Worm (Caenorhabditis elegans): ENCODE results near the gene T23F11.2.

Gene T23F11.2

DNA sequence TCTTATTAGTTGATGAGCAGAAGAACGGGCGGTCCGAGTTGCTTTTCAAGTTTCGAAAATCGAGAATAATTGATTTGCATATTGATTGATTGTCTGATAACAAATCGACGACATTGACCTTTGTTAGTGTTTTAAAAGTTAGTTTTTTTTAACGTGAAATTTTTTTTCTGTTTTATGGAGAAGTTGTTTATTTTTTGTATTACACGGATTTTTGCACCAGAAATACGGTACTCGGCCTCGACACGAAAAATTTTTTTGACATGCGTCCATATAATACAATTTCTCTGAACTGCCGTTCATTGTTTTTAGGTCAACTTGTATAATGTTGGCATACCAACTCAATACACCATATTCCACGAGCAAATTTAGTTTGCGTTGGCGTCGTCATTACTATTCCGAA is at the start of gene T23F11.2:
Gene T23F11.2, minus strand, starts transcription at position 101 of the 400 bp plus-strand sequence.
- no peak for TF ChIP-seq flt-1 (GFP tag; IDR thresholded peaks at IDR 0.05)
- no peak for TF ChIP-seq cog-1 (tag; optimal IDR thresholded peaks at IDR 0.05)
- TF ChIP-seq tab-1 (GFP tag; IDR thresholded peaks at IDR 0.05): no peak
- TF ChIP-seq med-1 (GFP tag; optimal IDR thresholded peaks at IDR 0.05; ENCODE audit: insufficient read depth): no peak
- no peak for TF ChIP-seq ztf-23 (GFP tag; IDR thresholded peaks at IDR 0.05)
- TF ChIP-seq T22C8.4 (GFP tag; IDR thresholded peaks at IDR 0.05): no peak
- TF ChIP-seq klf-2 (GFP tag; conservative IDR thresholded peaks at IDR 0.05): no peak
- no peak for TF ChIP-seq ref-1 (GFP tag; conservative IDR thresholded peaks at IDR 0.05)
- TF ChIP-seq ztf-29 (GFP tag; IDR thresholded peaks at IDR 0.05): no peak

ce11 chrIII:4703932-4704454 is 48.7 kb upstream of the T23F11.2 start, which contains the start of the genes clp-2 and mrpl-16:
TSS of gene clp-2 (minus strand) at chrIII:4704025.
TSS of gene mrpl-16 (plus strand) at chrIII:4704404.
- TF ChIP-seq cog-1 (tag; optimal IDR thresholded peaks at IDR 0.05) (no peak), flt-1 (GFP tag; IDR thresholded peaks at IDR 0.05) (no peak), med-1 (GFP tag; optimal IDR thresholded peaks at IDR 0.05; ENCODE audit: insufficient read depth) (no peak), T22C8.4 (GFP tag; IDR thresholded peaks at IDR 0.05) (no peak), ztf-23 (GFP tag; IDR thresholded peaks at IDR 0.05) (no peak)

DNA sequence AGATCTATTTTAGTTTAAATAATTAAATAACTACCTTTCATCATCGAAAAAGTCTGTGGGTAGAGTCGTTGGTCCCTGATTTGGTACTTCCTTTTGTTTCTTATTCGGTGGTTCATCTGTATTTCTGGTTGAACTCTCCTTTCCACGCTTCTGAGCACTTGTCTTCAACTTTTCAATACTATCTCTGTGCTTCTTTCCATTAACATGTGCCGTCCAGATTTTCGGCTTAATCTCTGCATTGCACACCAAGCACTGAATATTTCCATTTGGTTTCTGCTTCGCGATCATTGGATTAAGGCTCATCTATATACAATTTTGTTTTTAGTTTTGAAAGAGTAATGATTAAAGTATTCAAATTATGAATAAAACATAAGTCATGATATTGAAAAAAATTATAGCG is 44.6 kb upstream of the T23F11.2 start, which contains the start of gene sel-13:
Gene sel-13, minus strand, starts transcription at position 303 of the 400 bp plus-strand sequence.
- no peak for TF ChIP-seq med-1 (GFP tag; optimal IDR thresholded peaks at IDR 0.05; ENCODE audit: insufficient read depth)
- no peak for TF ChIP-seq klf-2 (GFP tag; conservative IDR thresholded peaks at IDR 0.05)
- no peak for TF ChIP-seq ztf-29 (GFP tag; IDR thresholded peaks at IDR 0.05)
- no peak for TF ChIP-seq T22C8.4 (GFP tag; IDR thresholded peaks at IDR 0.05)
- TF ChIP-seq tab-1 (GFP tag; IDR thresholded peaks at IDR 0.05): no peak

ce11 chrIII:4697819-4698218 is 42.5 kb upstream of the T23F11.2 start, which contains the start of gene dnj-18:
TSS of gene dnj-18 (plus strand) at chrIII:4698119.
- no peak for TF ChIP-seq cog-1 (tag; optimal IDR thresholded peaks at IDR 0.05)
- no peak for TF ChIP-seq tab-1 (GFP tag; IDR thresholded peaks at IDR 0.05)
- no peak for TF ChIP-seq flt-1 (GFP tag; IDR thresholded peaks at IDR 0.05)

DNA sequence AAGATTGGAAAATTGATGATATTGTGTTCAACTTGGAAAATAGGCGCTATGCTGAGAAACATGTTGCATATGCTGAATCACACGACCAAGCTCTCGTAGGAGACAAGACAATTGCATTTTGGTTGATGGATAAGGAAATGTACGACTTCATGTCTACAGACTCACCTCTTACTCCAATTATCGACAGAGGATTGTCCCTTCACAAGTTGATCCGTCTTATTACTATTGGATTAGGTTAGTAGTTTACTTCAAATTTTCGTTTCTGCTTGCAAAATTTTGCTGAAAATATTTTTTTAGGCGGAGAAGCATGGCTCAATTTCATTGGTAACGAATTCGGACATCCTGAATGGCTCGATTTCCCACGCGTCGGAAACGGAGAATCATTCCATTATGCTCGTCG is 41.6 kb upstream of the T23F11.2 start:
- TF ChIP-seq ztf-29 (GFP tag; IDR thresholded peaks at IDR 0.05) (no peak), cog-1 (tag; optimal IDR thresholded peaks at IDR 0.05) (no peak), tab-1 (GFP tag; IDR thresholded peaks at IDR 0.05) (no peak), klf-2 (GFP tag; conservative IDR thresholded peaks at IDR 0.05) (no peak), T22C8.4 (GFP tag; IDR thresholded peaks at IDR 0.05) (no peak), flt-1 (GFP tag; IDR thresholded peaks at IDR 0.05) (no peak), ref-1 (GFP tag; conservative IDR thresholded peaks at IDR 0.05) (no peak), med-1 (GFP tag; optimal IDR thresholded peaks at IDR 0.05; ENCODE audit: insufficient read depth) (no peak), ztf-23 (GFP tag; IDR thresholded peaks at IDR 0.05) (no peak)

- no peak for TF ChIP-seq T22C8.4 (GFP tag; IDR thresholded peaks at IDR 0.05)
- no peak for TF ChIP-seq flt-1 (GFP tag; IDR thresholded peaks at IDR 0.05)
- TF ChIP-seq ref-1 (GFP tag; conservative IDR thresholded peaks at IDR 0.05): no peak
- no peak for TF ChIP-seq cog-1 (tag; optimal IDR thresholded peaks at IDR 0.05)
- no peak for TF ChIP-seq ztf-29 (GFP tag; IDR thresholded peaks at IDR 0.05)
- TF ChIP-seq tab-1 (GFP tag; IDR thresholded peaks at IDR 0.05): no peak
- TF ChIP-seq klf-2 (GFP tag; conservative IDR thresholded peaks at IDR 0.05): no peak
- no peak for TF ChIP-seq ztf-23 (GFP tag; IDR thresholded peaks at IDR 0.05)
- no peak for TF ChIP-seq med-1 (GFP tag; optimal IDR thresholded peaks at IDR 0.05; ENCODE audit: insufficient read depth)
Measured at ce11 chrIII:4695057-4695456, 39.8 kb upstream of the T23F11.2 start, which contains the start of gene T04A8.7. TSS of gene T04A8.7 (plus strand) at chrIII:4695357.

ce11 chrIII:4693695-4694094 is 38.4 kb upstream of the T23F11.2 start, which contains the start of gene T04A8.8:
TSS of gene T04A8.8 (plus strand) at chrIII:4693995.
- TF ChIP-seq flt-1 (GFP tag; IDR thresholded peaks at IDR 0.05) (no peak), ztf-23 (GFP tag; IDR thresholded peaks at IDR 0.05) (no peak), T22C8.4 (GFP tag; IDR thresholded peaks at IDR 0.05) (no peak), cog-1 (tag; optimal IDR thresholded peaks at IDR 0.05) (no peak), med-1 (GFP tag; optimal IDR thresholded peaks at IDR 0.05; ENCODE audit: insufficient read depth) (no peak), klf-2 (GFP tag; conservative IDR thresholded peaks at IDR 0.05) (no peak), tab-1 (GFP tag; IDR thresholded peaks at IDR 0.05) (no peak), ztf-29 (GFP tag; IDR thresholded peaks at IDR 0.05) (no peak), ref-1 (GFP tag; conservative IDR thresholded peaks at IDR 0.05) (no peak)

ce11 chrIII:4693281-4693680 is 38.0 kb upstream of the T23F11.2 start, which contains the start of gene nifk-1:
TSS of gene nifk-1 (minus strand) at chrIII:4693307.
- TF ChIP-seq ztf-23 (GFP tag; IDR thresholded peaks at IDR 0.05) (peak; percentile 50; the same call in 1 of the 2 replicates), med-1 (GFP tag; optimal IDR thresholded peaks at IDR 0.05; ENCODE audit: insufficient read depth) (no peak)

ce11 chrIII:4689595-4689994 is 34.3 kb upstream of the T23F11.2 start:
- TF ChIP-seq flt-1 (GFP tag; IDR thresholded peaks at IDR 0.05): peak; percentile 91
- TF ChIP-seq ref-1 (GFP tag; conservative IDR thresholded peaks at IDR 0.05): peak; percentile 73
- TF ChIP-seq ztf-23 (GFP tag; IDR thresholded peaks at IDR 0.05): peak; percentile 89
- TF ChIP-seq cog-1 (tag; optimal IDR thresholded peaks at IDR 0.05): peak; percentile 55
- peak; percentile 93 for TF ChIP-seq tab-1 (GFP tag; IDR thresholded peaks at IDR 0.05)
- 0 out of 2 replicates have a peak, but pooled peaks have one; percentile 53 for TF ChIP-seq klf-2 (GFP tag; conservative IDR thresholded peaks at IDR 0.05)
- peak; percentile 81 for TF ChIP-seq T22C8.4 (GFP tag; IDR thresholded peaks at IDR 0.05)
- peak; percentile 78; the same call in 1 of the 2 replicates for TF ChIP-seq ztf-29 (GFP tag; IDR thresholded peaks at IDR 0.05)
- TF ChIP-seq med-1 (GFP tag; optimal IDR thresholded peaks at IDR 0.05; ENCODE audit: insufficient read depth): peak; percentile 33

ce11 chrIII:4688965-4689364 is 33.7 kb upstream of the T23F11.2 start, which contains the start of gene ppat-1:
TSS of gene ppat-1 (plus strand) at chrIII:4689280.
- no peak for TF ChIP-seq ztf-29 (GFP tag; IDR thresholded peaks at IDR 0.05)
- no peak for TF ChIP-seq klf-2 (GFP tag; conservative IDR thresholded peaks at IDR 0.05)
- no peak for TF ChIP-seq tab-1 (GFP tag; IDR thresholded peaks at IDR 0.05)
- no peak for TF ChIP-seq ztf-23 (GFP tag; IDR thresholded peaks at IDR 0.05)
- no peak for TF ChIP-seq med-1 (GFP tag; optimal IDR thresholded peaks at IDR 0.05; ENCODE audit: insufficient read depth)
- no peak for TF ChIP-seq ref-1 (GFP tag; conservative IDR thresholded peaks at IDR 0.05)
- TF ChIP-seq flt-1 (GFP tag; IDR thresholded peaks at IDR 0.05): no peak
- TF ChIP-seq T22C8.4 (GFP tag; IDR thresholded peaks at IDR 0.05): no peak
- no peak for TF ChIP-seq cog-1 (tag; optimal IDR thresholded peaks at IDR 0.05)
